Worm (Caenorhabditis elegans): ENCODE measurements around the gene col-143.

Gene col-143

ce11 chrV:6819812-6820211 lies 15.6 kb upstream of the col-143 start, which contains the start of gene dmsr-13:
dmsr-13 (minus strand) TSS chrV:6819912.
- TF ChIP-seq blmp-1 (tag; optimal IDR thresholded peaks at IDR 0.05) = no peak
- TF ChIP-seq M03D4.4 (tag; optimal IDR thresholded peaks at IDR 0.05) = no peak
- TF ChIP-seq cnd-1 (tag; optimal IDR thresholded peaks at IDR 0.05) = no peak
- TF ChIP-seq ceh-83 (GFP tag; optimal IDR thresholded peaks at IDR 0.05) = no peak
- TF ChIP-seq ztf-11 (tag; optimal IDR thresholded peaks at IDR 0.05) = no peak
- TF ChIP-seq pha-4 (tag; optimal IDR thresholded peaks at IDR 0.05) = no peak
- TF ChIP-seq lsy-2 (tag; optimal IDR thresholded peaks at IDR 0.05) = no peak
- TF ChIP-seq mep-1 (tag; optimal IDR thresholded peaks at IDR 0.05) = no peak
- no peak for TF ChIP-seq unc-39 (tag; optimal IDR thresholded peaks at IDR 0.05)

DNA sequence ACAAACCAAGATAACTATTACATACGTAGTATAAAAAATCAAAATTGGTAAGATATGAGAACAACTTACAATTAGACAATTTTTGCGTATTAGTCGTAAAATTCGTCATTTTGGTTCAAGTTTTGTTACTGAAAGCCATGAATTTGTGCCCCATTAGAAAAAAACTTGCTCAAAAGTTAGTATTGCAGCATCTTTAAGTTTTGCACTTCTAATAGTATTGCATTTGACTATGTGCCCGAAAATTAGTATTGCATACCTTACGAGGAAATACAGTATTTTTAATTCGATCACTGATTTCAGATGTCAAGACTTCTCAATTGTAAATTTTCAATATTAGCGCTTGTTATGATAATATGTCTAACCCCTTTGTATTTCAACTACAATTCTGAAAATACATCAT lies 13.9 kb upstream of the col-143 start, which contains the start of gene T15B7.8:
TSS of gene T15B7.8 (plus strand) at position 301 of the 400 bp plus-strand sequence.
- no peak for TF ChIP-seq mls-2 (tag; optimal IDR thresholded peaks at IDR 0.05)
- TF ChIP-seq ceh-83 (GFP tag; optimal IDR thresholded peaks at IDR 0.05) = no peak
- TF ChIP-seq unc-39 (tag; optimal IDR thresholded peaks at IDR 0.05) = no peak
- no peak for TF ChIP-seq ceh-43 (GFP tag; optimal IDR thresholded peaks at IDR 0.05)

DNA sequence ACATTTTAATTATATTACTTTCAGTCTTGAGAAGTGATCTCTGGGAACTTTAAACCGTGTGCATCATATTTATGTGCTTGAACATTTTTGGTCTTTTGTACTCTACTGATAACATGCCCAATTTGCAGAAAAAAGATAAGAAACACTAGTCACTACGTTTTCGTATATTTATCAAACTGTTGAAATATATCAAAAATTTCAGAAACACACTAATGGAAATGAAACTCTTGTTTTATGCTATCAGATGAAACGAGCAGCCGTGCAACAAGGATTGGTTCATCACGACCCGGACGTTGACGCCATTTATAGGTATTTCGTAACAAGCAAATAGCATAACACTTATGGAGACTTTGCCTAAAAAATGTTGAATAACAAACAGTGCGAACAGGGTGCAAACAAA lies 12.0 kb upstream of the col-143 start:
- TF ChIP-seq ceh-39 (tag; optimal IDR thresholded peaks at IDR 0.05) (no peak), nhr-12 (tag; optimal IDR thresholded peaks at IDR 0.05) (no peak), elt-3 (tag; optimal IDR thresholded peaks at IDR 0.05) (no peak), sem-2 (GFP tag; optimal IDR thresholded peaks at IDR 0.05) (no peak), cnd-1 (tag; optimal IDR thresholded peaks at IDR 0.05) (no peak), mab-5 (tag; optimal IDR thresholded peaks at IDR 0.05) (no peak), unc-39 (tag; optimal IDR thresholded peaks at IDR 0.05) (no peak), tbx-8 (GFP tag; optimal IDR thresholded peaks at IDR 0.05) (no peak), nhr-28 (tag; optimal IDR thresholded peaks at IDR 0.05) (no peak), mls-2 (tag; optimal IDR thresholded peaks at IDR 0.05) (no peak), ham-2 (GFP tag; optimal IDR thresholded peaks at IDR 0.05) (no peak), ces-1 (GFP tag; optimal IDR thresholded peaks at IDR 0.05) (no peak), snpc-4 (tag; optimal IDR thresholded peaks at IDR 0.05) (no peak), lsy-2 (tag; optimal IDR thresholded peaks at IDR 0.05) (no peak), unc-62 (GFP tag; optimal IDR thresholded peaks at IDR 0.05) (no peak), hlh-1 (tag; optimal IDR thresholded peaks at IDR 0.05) (no peak), drap-1 (GFP tag; optimal IDR thresholded peaks at IDR 0.05) (no peak)

- no peak for TF ChIP-seq ztf-11 (tag; optimal IDR thresholded peaks at IDR 0.05)
- no peak for TF ChIP-seq lin-32 (GFP tag; optimal IDR thresholded peaks at IDR 0.05)
- TF ChIP-seq bed-3 (GFP tag; optimal IDR thresholded peaks at IDR 0.05) = no peak
- no peak for TF ChIP-seq drap-1 (GFP tag; optimal IDR thresholded peaks at IDR 0.05)
- TF ChIP-seq zip-8 (tag; optimal IDR thresholded peaks at IDR 0.05) = no peak
- no peak for TF ChIP-seq blmp-1 (tag; optimal IDR thresholded peaks at IDR 0.05)
Measured at ce11 chrV:6828786-6829185, 6.6 kb upstream of the col-143 start, which contains the start of gene dmsr-15. dmsr-15 (minus strand) TSS chrV:6828886.

DNA sequence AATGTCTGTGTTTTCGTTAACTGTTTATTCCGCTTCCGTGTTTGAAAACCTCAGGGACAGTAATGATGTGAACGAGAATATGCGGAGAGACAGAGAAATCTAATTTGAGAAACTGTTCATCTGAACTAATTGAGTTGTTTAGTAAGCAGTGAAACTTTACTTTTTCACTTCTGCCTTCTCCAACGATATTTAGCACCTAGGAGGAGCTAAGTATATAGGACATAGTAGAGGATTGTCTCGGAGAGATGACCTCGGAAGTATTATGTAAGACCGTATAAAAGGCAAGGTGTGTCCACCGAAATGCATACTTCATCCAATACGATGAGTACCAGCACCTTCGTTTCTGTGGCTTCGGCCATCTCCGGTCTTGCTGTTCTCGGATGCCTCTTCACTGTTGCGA lies 6.0 kb upstream of the col-143 start, which contains the start of gene col-141:
TSS of gene col-141 (plus strand) at position 301 of the 400 bp plus-strand sequence.
- TF ChIP-seq ceh-43 (GFP tag; optimal IDR thresholded peaks at IDR 0.05) (no peak), elt-1 (tag; optimal IDR thresholded peaks at IDR 0.05; ENCODE audit: borderline replicate concordance, insufficient read depth) (no peak), lin-13 (tag; optimal IDR thresholded peaks at IDR 0.05) (no peak), nhr-12 (tag; optimal IDR thresholded peaks at IDR 0.05) (no peak), hlh-1 (tag; optimal IDR thresholded peaks at IDR 0.05) (no peak)

ce11 chrV:6830075-6830474 lies 5.4 kb upstream of the col-143 start:
- TF ChIP-seq unc-120 (tag; optimal IDR thresholded peaks at IDR 0.05; ENCODE audit: poor library complexity, severe bottlenecking) (no peak), hlh-1 (tag; optimal IDR thresholded peaks at IDR 0.05) (no peak), ceh-39 (tag; optimal IDR thresholded peaks at IDR 0.05) (no peak), ceh-83 (GFP tag; optimal IDR thresholded peaks at IDR 0.05) (no peak)
